Worm (Caenorhabditis elegans): ENCODE data around the gene mib-1.

The mib-1 gene

ce11 chrIII:11248897-11249296 lies 41.6 kb downstream of the mib-1 start:
- TF ChIP-seq Y22D7AL.16 (tag; optimal IDR thresholded peaks at IDR 0.05) (no peak), sdc-2 (tag; optimal IDR thresholded peaks at IDR 0.05) (no peak), nhr-11 (tag; optimal IDR thresholded peaks at IDR 0.05) (no peak), nfya-1 (tag; optimal IDR thresholded peaks at IDR 0.05) (no peak), ceh-19 (GFP tag; optimal IDR thresholded peaks at IDR 0.05) (no peak), ceh-6 (GFP tag; optimal IDR thresholded peaks at IDR 0.05) (no peak), ref-2 (tag; optimal IDR thresholded peaks at IDR 0.05) (no peak), K02D7.2 (tag; optimal IDR thresholded peaks at IDR 0.05) (no peak), ceh-31 (tag; optimal IDR thresholded peaks at IDR 0.05) (no peak), ceh-14 (tag; optimal IDR thresholded peaks at IDR 0.05) (no peak), ceh-30 (tag; optimal IDR thresholded peaks at IDR 0.05) (no peak), ztf-16 (tag; optimal IDR thresholded peaks at IDR 0.05) (no peak), tbx-2 (tag; optimal IDR thresholded peaks at IDR 0.05) (no peak), ceh-2 (tag; optimal IDR thresholded peaks at IDR 0.05) (no peak), lim-6 (tag; optimal IDR thresholded peaks at IDR 0.05) (no peak), tbx-7 (tag; optimal IDR thresholded peaks at IDR 0.05) (no peak)

DNA sequence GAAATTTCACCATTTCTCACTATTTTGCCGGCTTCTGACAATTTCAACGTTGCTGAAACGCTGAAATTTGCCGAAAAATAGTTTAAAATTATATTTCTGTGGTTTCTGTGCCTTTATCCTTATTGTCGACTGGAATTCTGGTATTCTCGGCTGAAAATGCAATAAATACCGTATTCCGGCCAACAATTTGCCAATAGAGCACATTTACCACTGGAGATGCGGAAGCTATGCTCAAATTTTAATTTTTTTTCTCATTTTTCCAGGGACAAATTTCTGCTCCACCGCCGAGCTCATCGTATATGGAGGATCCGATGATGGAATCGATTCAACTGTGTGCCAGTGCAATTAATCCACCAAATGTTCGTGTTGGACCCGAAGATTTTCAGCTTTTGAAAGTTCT lies 43.9 kb downstream of the mib-1 start:
- TF ChIP-seq ceh-24 (tag; optimal IDR thresholded peaks at IDR 0.05), result no peak
- no peak for TF ChIP-seq ceh-18 (tag; optimal IDR thresholded peaks at IDR 0.05)
- TF ChIP-seq ttx-3 (tag; optimal IDR thresholded peaks at IDR 0.05), result no peak
- no peak for TF ChIP-seq hlh-8 (tag; optimal IDR thresholded peaks at IDR 0.05)
- no peak for TF ChIP-seq hlh-15 (tag; optimal IDR thresholded peaks at IDR 0.05)
- no peak for TF ChIP-seq ref-2 (tag; optimal IDR thresholded peaks at IDR 0.05)

DNA sequence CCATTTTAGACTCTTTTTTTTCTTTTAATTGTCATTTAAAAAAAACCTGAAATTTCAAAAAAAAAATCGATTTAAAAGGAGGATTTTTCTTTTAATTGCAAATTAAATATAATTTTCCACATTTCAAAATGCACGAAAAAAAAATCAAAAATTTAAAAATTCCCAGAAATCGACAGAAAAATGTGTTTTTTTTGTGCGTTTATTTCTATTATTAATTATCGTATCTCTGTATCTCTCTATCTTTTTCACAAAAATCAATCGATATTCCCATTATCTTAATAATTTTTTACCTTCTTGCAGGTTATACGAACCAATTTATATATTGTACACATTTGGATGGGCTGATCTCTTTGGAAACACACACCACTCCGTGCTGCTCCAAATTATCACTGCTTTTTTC lies 45.7 kb downstream of the mib-1 start, which contains the start of gene rsks-1:
rsks-1 (plus strand) TSS at position 301 of the 400 bp plus-strand sequence.
- TF ChIP-seq lin-11 (tag; optimal IDR thresholded peaks at IDR 0.05) (no peak), pha-4 (tag; optimal IDR thresholded peaks at IDR 0.05) (no peak), ceh-18 (tag; optimal IDR thresholded peaks at IDR 0.05) (no peak), pqm-1 (tag; optimal IDR thresholded peaks at IDR 0.05) (no peak), ets-4 (tag; optimal IDR thresholded peaks at IDR 0.05) (no peak), K02D7.2 (tag; optimal IDR thresholded peaks at IDR 0.05) (no peak), dmd-4 (tag; optimal IDR thresholded peaks at IDR 0.05; ENCODE audit: borderline replicate concordance) (no peak), unc-55 (GFP tag; optimal IDR thresholded peaks at IDR 0.05) (no peak), dve-1 (tag; optimal IDR thresholded peaks at IDR 0.05) (no peak)

- no peak for TF ChIP-seq unc-86 (tag; optimal IDR thresholded peaks at IDR 0.05)
- no peak for TF ChIP-seq ama-1 (optimal IDR thresholded peaks at IDR 0.05)
- TF ChIP-seq ceh-34 (tag; optimal IDR thresholded peaks at IDR 0.05), result no peak
- TF ChIP-seq ceh-22 (tag; optimal IDR thresholded peaks at IDR 0.05), result no peak
- no peak for TF ChIP-seq unc-3 (GFP tag; conservative IDR thresholded peaks at IDR 0.05)
- TF ChIP-seq unc-3 (tag; optimal IDR thresholded peaks at IDR 0.05), result no peak
- TF ChIP-seq C08G9.2 (tag; optimal IDR thresholded peaks at IDR 0.05), result no peak
- no peak for TF ChIP-seq unc-55 (GFP tag; optimal IDR thresholded peaks at IDR 0.05)
- TF ChIP-seq fkh-6 (tag; optimal IDR thresholded peaks at IDR 0.05), result no peak
- TF ChIP-seq ceh-24 (tag; optimal IDR thresholded peaks at IDR 0.05), result no peak
- no peak for TF ChIP-seq hlh-30 (tag; optimal IDR thresholded peaks at IDR 0.05; ENCODE audit: insufficient read depth)
- no peak for TF ChIP-seq F13H6.1 (tag; optimal IDR thresholded peaks at IDR 0.05)
- TF ChIP-seq ceh-45 (GFP tag; IDR thresholded peaks at IDR 0.05), result no peak
- TF ChIP-seq odd-2 (tag; optimal IDR thresholded peaks at IDR 0.05), result no peak
- no peak for TF ChIP-seq syd-9 (tag; optimal IDR thresholded peaks at IDR 0.05)
These were observed 46.1 kb downstream of the mib-1 start for ce11 chrIII:11244338-11244737.
